Worm (Caenorhabditis elegans) whole organism, young adult: ENCODE data around the gene his-64.
"Not testable (repeated sequence)": the region's sequence is repeated elsewhere in the genome, so short reads cannot be mapped to it uniquely, and the experiment has no call there.

Experiments used
- B0336.3 ChIP-seq: fragments of 200-800 bp; sonication (Bioruptor generic); IDR thresholded peaks from 2 replicates; pipeline ENCODE4 v1.3.6; 2022; ENCODE audit warnings: missing genetic modification characterization, missing compliant biosample characterization
- D2030.7 ChIP-seq: fragments of 200-800 bp; sonication (Bioruptor generic); IDR thresholded peaks from 2 replicates; pipeline ENCODE4 v1.3.6; 2022; ENCODE audit warnings: missing genetic modification reagents, missing genetic modification characterization, missing compliant biosample characterization
- F33H1.4 ChIP-seq: fragments of 200-800 bp; sonication (Bioruptor generic); IDR thresholded peaks from 2 replicates; pipeline ENCODE4 v1.3.6; 2022; ENCODE audit warnings: missing genetic modification reagents, missing genetic modification characterization, missing compliant biosample characterization
- F39B2.1 ChIP-seq: fragments of 200-800 bp; sonication (Bioruptor generic); IDR thresholded peaks from 2 replicates; pipeline ENCODE4 v1.3.6; 2022; ENCODE audit warnings: missing genetic modification reagents, missing genetic modification characterization, missing compliant biosample characterization
- Y53G8AR.9 ChIP-seq: fragments of 200-800 bp; sonication (Bioruptor generic); conservative IDR thresholded peaks from 2 replicates; pipeline ENCODE4 v1.3.6; 2022; ENCODE audit warnings: missing genetic modification reagents, missing genetic modification characterization, missing compliant biosample characterization
- Y56A3A.18 ChIP-seq: fragments of 200-800 bp; sonication (Bioruptor generic); IDR thresholded peaks from 2 replicates; pipeline ENCODE4 v1.3.6; 2022; ENCODE audit warnings: missing genetic modification reagents, missing genetic modification characterization, missing compliant biosample characterization
- Y67H2A.10 ChIP-seq: fragments of 200-800 bp; sonication (Bioruptor generic); conservative IDR thresholded peaks from 2 replicates; pipeline ENCODE4 v1.3.6; 2022; ENCODE audit warnings: missing genetic modification reagents, missing genetic modification characterization, missing compliant biosample characterization
- Y79H2A.3 ChIP-seq: fragments of 200-800 bp; sonication (Bioruptor generic); conservative IDR thresholded peaks from 2 replicates; pipeline ENCODE4 v1.3.6; 2022; ENCODE audit warnings: missing genetic modification reagents, missing genetic modification characterization, missing compliant biosample characterization
- Y95B8A.8 ChIP-seq: fragments of 200-800 bp; sonication (Bioruptor generic); IDR thresholded peaks from 2 replicates; pipeline ENCODE4 v1.3.6; 2022; ENCODE audit warnings: missing genetic modification reagents, missing genetic modification characterization, missing compliant biosample characterization
- ama-1 ChIP-seq, 3 experiments: fragments of 150-350 bp in 1 of 3; sonication (generic microtip) in 2 of 3; optimal IDR thresholded peaks; 2 replicates each; lab custom pipeline; 2014 to 2018; ENCODE audit warnings: missing biosample characterization in 2 of 3, missing genetic modification characterization in 2 of 3, missing genetic modification reagents in 2 of 3
- atf-7 ChIP-seq: sonication (generic microtip); optimal IDR thresholded peaks from 2 replicates; lab custom pipeline; 2017; ENCODE audit warnings: mild to moderate bottlenecking, missing genetic modification characterization, missing compliant biosample characterization
- attf-6 ChIP-seq: fragments of 200-800 bp; sonication (Bioruptor generic); IDR thresholded peaks from 2 replicates; pipeline ENCODE4 v1.3.6; 2022; ENCODE audit warnings: missing genetic modification reagents, missing genetic modification characterization, missing compliant biosample characterization
- cebp-1 ChIP-seq, 2 experiments: fragments of 200-800 bp in 1 of 2; sonication (Bioruptor generic) in 1 of 2; sonication (generic microtip) in 1 of 2; IDR thresholded peaks in 1 of 2; optimal IDR thresholded peaks in 1 of 2; 2 replicates each; pipeline versions ENCODE4 v1.3.6 to Lab custom; 2017 to 2022; ENCODE audit warnings: missing compliant biosample characterization in 2 of 2, missing genetic modification characterization in 2 of 2, mild to moderate bottlenecking in 1 of 2, missing genetic modification reagents in 1 of 2, moderate library complexity in 1 of 2
- ceh-40 ChIP-seq: fragments of 200-800 bp; sonication (Bioruptor generic); IDR thresholded peaks from 2 replicates; pipeline ENCODE4 v1.3.6; 2022; ENCODE audit warnings: missing genetic modification characterization, missing compliant biosample characterization
- ceh-58 ChIP-seq: fragments of 200-800 bp; sonication (Bioruptor generic); IDR thresholded peaks from 2 replicates; pipeline ENCODE4 v1.3.6; 2022; ENCODE audit warnings: missing genetic modification characterization, missing compliant biosample characterization
- chd-7 ChIP-seq: sonication (generic microtip); optimal IDR thresholded peaks from 2 replicates; lab custom pipeline; 2016; ENCODE audit warnings: mild to moderate bottlenecking, missing genetic modification characterization, moderate library complexity, missing compliant biosample characterization
- dpl-1 ChIP-seq: fragments of 150-350 bp; optimal IDR thresholded peaks from 2 replicates; lab custom pipeline; 2014; ENCODE audit warnings: missing biosample characterization, missing genetic modification reagents, missing genetic modification characterization
- efl-1 ChIP-seq: fragments of 150-350 bp; optimal IDR thresholded peaks from 2 replicates; lab custom pipeline; 2014; ENCODE audit warnings: missing biosample characterization, missing genetic modification reagents, missing genetic modification characterization
- egl-18 ChIP-seq: fragments of 200-800 bp; sonication (Bioruptor generic); IDR thresholded peaks from 2 replicates; pipeline ENCODE4 v1.3.6; 2022; ENCODE audit warnings: missing genetic modification reagents, missing genetic modification characterization, missing compliant biosample characterization
- egrh-3 ChIP-seq: fragments of 200-800 bp; sonication (Bioruptor generic); IDR thresholded peaks from 2 replicates; pipeline ENCODE4 v1.3.6; 2022; ENCODE audit warnings: missing genetic modification reagents, missing genetic modification characterization, missing compliant biosample characterization
- ekl-4 ChIP-seq: fragments of 200-800 bp; sonication (Bioruptor generic); IDR thresholded peaks from 2 replicates; pipeline ENCODE4 v1.3.6; 2022; ENCODE audit warnings: missing genetic modification reagents, missing genetic modification characterization, missing compliant biosample characterization
- hlh-26 ChIP-seq: fragments of 200-800 bp; sonication (Bioruptor generic); conservative IDR thresholded peaks from 2 replicates; pipeline ENCODE4 v1.3.6; 2022; ENCODE audit warnings: missing genetic modification reagents, missing genetic modification characterization, missing compliant biosample characterization
- hrde-1 ChIP-seq: sonication (generic microtip); optimal IDR thresholded peaks from 2 replicates; lab custom pipeline; 2016; ENCODE audit warnings: missing genetic modification characterization, mild to moderate bottlenecking, missing compliant biosample characterization, moderate library complexity, missing genotype, missing genetic modification reagents, borderline replicate concordance
- hsf-1 ChIP-seq: fragments of 200-800 bp; sonication (Bioruptor generic); IDR thresholded peaks from 2 replicates; pipeline ENCODE4 v1.3.6; 2022; ENCODE audit warnings: missing genetic modification reagents, missing genetic modification characterization, missing compliant biosample characterization
- let-526 ChIP-seq: fragments of 200-800 bp; sonication (Bioruptor generic); IDR thresholded peaks from 2 replicates; pipeline ENCODE4 v1.3.6; 2022; ENCODE audit warnings: missing genetic modification reagents, missing genetic modification characterization, missing compliant biosample characterization
- let-607 ChIP-seq, 2 experiments: fragments of 200-800 bp in 1 of 2; sonication (Bioruptor generic) in 1 of 2; sonication (generic microtip) in 1 of 2; optimal IDR thresholded peaks; 2 replicates each; lab custom pipeline; 2016 to 2018; ENCODE audit warnings: mild to moderate bottlenecking in 2 of 2, missing compliant biosample characterization in 2 of 2, missing genetic modification characterization in 2 of 2, moderate library complexity in 2 of 2, missing genotype in 1 of 2
- lin-26 ChIP-seq: fragments of 200-800 bp; sonication (Bioruptor generic); IDR thresholded peaks from 2 replicates; pipeline ENCODE4 v1.3.6; 2022; ENCODE audit warnings: missing genetic modification reagents, missing genetic modification characterization, missing compliant biosample characterization
- lin-54 ChIP-seq: fragments of 200-800 bp; sonication (Bioruptor generic); optimal IDR thresholded peaks from 2 replicates; lab custom pipeline; 2018; ENCODE audit warnings: mild to moderate bottlenecking, missing genetic modification characterization, missing compliant biosample characterization
- lsl-1 ChIP-seq: fragments of 200-800 bp; sonication (Bioruptor generic); optimal IDR thresholded peaks from 2 replicates; lab custom pipeline; 2018; ENCODE audit warnings: mild to moderate bottlenecking, missing genetic modification characterization, moderate library complexity, missing compliant biosample characterization
- madf-6 ChIP-seq: fragments of 200-800 bp; sonication (Bioruptor generic); IDR thresholded peaks from 2 replicates; pipeline ENCODE4 v1.3.6; 2022; ENCODE audit warnings: missing genetic modification reagents, missing genetic modification characterization, missing compliant biosample characterization
- madf-8 ChIP-seq: fragments of 200-800 bp; sonication (Bioruptor generic); conservative IDR thresholded peaks from 2 replicates; pipeline ENCODE4 v1.3.6; 2022; ENCODE audit warnings: missing genetic modification reagents, missing genetic modification characterization, missing compliant biosample characterization
- pbrm-1 ChIP-seq: fragments of 200-800 bp; sonication (Bioruptor generic); IDR thresholded peaks from 2 replicates; pipeline ENCODE4 v1.3.6; 2022; ENCODE audit warnings: missing genetic modification reagents, missing genetic modification characterization, missing compliant biosample characterization
- rcor-1 ChIP-seq: fragments of 200-800 bp; sonication (Bioruptor generic); IDR thresholded peaks from 2 replicates; pipeline ENCODE4 v1.3.6; 2022; ENCODE audit warnings: missing genetic modification reagents, missing genetic modification characterization, missing compliant biosample characterization
- rec-8 ChIP-seq, 2 experiments: sonication (generic microtip); optimal IDR thresholded peaks; 2 replicates each; lab custom pipeline; 2016; ENCODE audit warnings: mild to moderate bottlenecking in 2 of 2, missing genetic modification characterization in 2 of 2, missing genetic modification reagents in 2 of 2, missing genotype in 2 of 2, missing biosample characterization in 1 of 2, missing compliant biosample characterization in 1 of 2, moderate library complexity in 1 of 2
- snpc-1.1 ChIP-seq: sonication (generic microtip); optimal IDR thresholded peaks from 2 replicates; lab custom pipeline; 2017; ENCODE audit warnings: missing genetic modification characterization, mild to moderate bottlenecking, missing compliant biosample characterization, antibody characterized with exemption, moderate library complexity, missing genotype, missing genetic modification reagents; ENCODE audit not compliant: insufficient read depth
- snpc-1.3 ChIP-seq: sonication (generic microtip); optimal IDR thresholded peaks from 2 replicates; lab custom pipeline; 2017; ENCODE audit warnings: missing genetic modification characterization, mild to moderate bottlenecking, missing compliant biosample characterization, antibody characterized with exemption, moderate library complexity, missing genotype, missing genetic modification reagents; ENCODE audit not compliant: insufficient read depth
- snpc-4 ChIP-seq, 5 experiments: fragments of 150-350 bp in 1 of 5; sonication (generic microtip) in 4 of 5; optimal IDR thresholded peaks; 2 replicates each; lab custom pipeline; 2014 to 2018; ENCODE audit warnings: missing genetic modification characterization in 5 of 5, missing biosample characterization in 3 of 5, antibody characterized with exemption in 2 of 5, mild to moderate bottlenecking in 2 of 5, missing compliant biosample characterization in 2 of 5, missing genotype in 2 of 5, moderate library complexity in 2 of 5, missing genetic modification reagents in 1 of 5
- tbp1 ChIP-seq: fragments of 200-800 bp; sonication (Bioruptor generic); optimal IDR thresholded peaks from 2 replicates; lab custom pipeline; 2018; ENCODE audit warnings: mild to moderate bottlenecking, missing genetic modification characterization, missing compliant biosample characterization
- xnd-1 ChIP-seq: sonication (generic microtip); optimal IDR thresholded peaks from 2 replicates; lab custom pipeline; 2016; ENCODE audit warnings: missing genotype, missing genetic modification reagents, missing genetic modification characterization, missing compliant biosample characterization

The his-64 gene

ce11 chrIV:11406127-11406526, 789 bp upstream of the his-64 start:
- TF ChIP-seq D2030.7 (GFP tag; lab: Robert Waterston, UW): peak; percentile 26
- TF ChIP-seq F33H1.4: peak; percentile 39
- peak; percentile 60 for TF ChIP-seq lin-26 (GFP tag; lab: Robert Waterston, UW)
- not testable (repeated sequence) for TF ChIP-seq snpc-4 (GFP tag; optimal IDR thresholded peaks at IDR 0.05; lab: Kevin White, UChicago); ama-1 (optimal IDR thresholded peaks at IDR 0.05; lab: Kevin White, UChicago); cebp-1 (GFP tag; IDR thresholded peaks at IDR 0.05; lab: Robert Waterston, UW)
- TF ChIP-seq snpc-4 (tag; optimal IDR thresholded peaks at IDR 0.05; lab: Kevin White, UChicago): peak in 1 of 4 experiments; percentile 6
- TF ChIP-seq madf-8 (GFP tag; lab: Robert Waterston, UW): peak; percentile 14; the same call in 1 of the 2 replicates
- TF ChIP-seq Y95B8A.8 (GFP tag; lab: Robert Waterston, UW): peak; percentile 64; the same call in 1 of the 2 replicates
- TF ChIP-seq lin-54 (GFP tag; lab: Kevin White, UChicago): peak; percentile 22
- TF ChIP-seq B0336.3 (GFP tag; lab: Robert Waterston, UW): 0 out of 2 replicates have a peak, but pooled peaks have one; percentile 12
- TF ChIP-seq madf-6 (GFP tag; lab: Robert Waterston, UW): peak; percentile 61
- TF ChIP-seq Y79H2A.3 (GFP tag; lab: Robert Waterston, UW): 0 out of 2 replicates have a peak, but pooled peaks have one; percentile 18
- TF ChIP-seq F39B2.1: peak; percentile 39; the same call in 1 of the 2 replicates
- TF ChIP-seq ceh-58: 0 out of 2 replicates have a peak, but pooled peaks have one; percentile 70
- TF ChIP-seq attf-6 (GFP tag; lab: Robert Waterston, UW): peak; percentile 64
- peak in 1 of 2 experiments; percentile 36 for TF ChIP-seq ama-1 (GFP tag; optimal IDR thresholded peaks at IDR 0.05; lab: Kevin White, UChicago)
- TF ChIP-seq hsf-1: peak; percentile 12; the same call in 1 of the 2 replicates
- TF ChIP-seq ekl-4 (GFP tag; lab: Robert Waterston, UW): peak; percentile 68
- peak; percentile 5 for TF ChIP-seq cebp-1 (tag; optimal IDR thresholded peaks at IDR 0.05; lab: Kevin White, UChicago)
- 0 out of 2 replicates have a peak, but pooled peaks have one; percentile 53 for TF ChIP-seq Y53G8AR.9
- TF ChIP-seq hrde-1 (tag; lab: Kevin White, UChicago): peak; percentile 34
- 0 out of 2 replicates have a peak, but pooled peaks have one; percentile 17 for TF ChIP-seq pbrm-1

DNA sequence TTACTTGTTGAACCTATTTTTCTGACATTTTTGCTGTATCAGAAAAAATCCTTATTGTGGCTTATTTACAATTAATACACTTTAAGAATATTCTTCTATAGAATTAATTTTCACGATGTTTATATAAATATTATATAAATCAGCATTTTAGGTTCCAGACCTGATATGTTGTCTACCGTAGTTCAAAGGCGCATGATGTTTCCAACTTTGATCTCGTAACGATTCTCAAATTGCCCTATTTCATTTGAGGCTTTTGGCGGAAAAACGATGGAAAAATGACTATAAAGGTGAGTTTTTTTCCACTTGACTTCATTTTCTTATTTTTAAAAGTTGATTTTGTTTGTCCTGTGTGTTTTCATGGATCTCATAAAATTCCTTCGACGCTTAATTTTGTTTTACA, 3.2 kb downstream of the his-64 start, which contains the start of gene gfat-2:
TSS of gene gfat-2 (plus strand) at position 145 of the 400 bp plus-strand sequence.
- TF ChIP-seq lsl-1: peak; percentile 81
- TF ChIP-seq rcor-1: no peak
- TF ChIP-seq F33H1.4: peak; percentile 66; the same call in 1 of the 2 replicates
- TF ChIP-seq D2030.7 (GFP tag; lab: Robert Waterston, UW): no peak
- TF ChIP-seq lin-54 (GFP tag; lab: Kevin White, UChicago): no peak
- TF ChIP-seq snpc-1.3: peak; percentile 10
- peak; percentile 73 for TF ChIP-seq xnd-1 (tag; lab: Kevin White, UChicago)
- peak; percentile 91 for TF ChIP-seq madf-8 (GFP tag; lab: Robert Waterston, UW)
- TF ChIP-seq egl-18 (GFP tag; lab: Robert Waterston, UW): no peak
- no peak for TF ChIP-seq chd-7 (tag; lab: Kevin White, UChicago)
- peak; percentile 25 for TF ChIP-seq dpl-1
- TF ChIP-seq Y67H2A.10 (GFP tag; lab: Robert Waterston, UW): no peak
- peak; percentile 72 for TF ChIP-seq efl-1 (GFP tag; lab: Kevin White, UChicago)
- no peak for TF ChIP-seq Y56A3A.18 (GFP tag; lab: Robert Waterston, UW)
- TF ChIP-seq F39B2.1: no peak
- peak; percentile 96 for TF ChIP-seq madf-6 (GFP tag; lab: Robert Waterston, UW)

DNA sequence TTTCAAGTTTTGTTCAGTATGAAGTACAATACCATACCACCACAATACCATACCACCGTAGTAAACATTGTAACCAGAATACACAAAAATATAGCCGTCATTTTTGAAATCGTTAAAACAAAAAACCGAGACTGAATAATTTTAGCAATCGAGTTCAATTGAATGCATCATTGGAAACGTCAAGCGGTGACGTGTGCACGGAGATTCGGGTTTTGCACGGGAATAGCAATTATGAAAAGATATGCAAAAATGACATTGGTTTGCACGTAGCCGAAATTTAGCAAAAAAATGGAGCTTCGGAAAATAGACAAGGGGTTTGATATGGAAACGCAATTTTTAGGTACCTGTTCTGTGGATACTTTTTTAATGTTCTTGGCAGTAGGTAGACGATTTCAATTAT, 8.0 kb downstream of the his-64 start, which contains the start of gene F22B3.10:
TSS of gene F22B3.10 (minus strand) at position 101 of the 400 bp plus-strand sequence.
- TF ChIP-seq egrh-3 (GFP tag; lab: Robert Waterston, UW) (no peak), ama-1 (optimal IDR thresholded peaks at IDR 0.05; lab: Kevin White, UChicago) (no peak), ama-1 (GFP tag; optimal IDR thresholded peaks at IDR 0.05; lab: Kevin White, UChicago) (no peak), rcor-1 (no peak), atf-7 (tag; lab: Kevin White, UChicago) (no peak), hsf-1 (no peak), lin-26 (GFP tag; lab: Robert Waterston, UW) (no peak), madf-6 (GFP tag; lab: Robert Waterston, UW) (no peak), hlh-26 (no peak), tbp1 (no peak), snpc-1.1 (tag; lab: Kevin White, UChicago) (no peak), ceh-40 (GFP tag; lab: Robert Waterston, UW) (no peak), let-526 (no peak), let-607 (tag; optimal IDR thresholded peaks at IDR 0.05; lab: Kevin White, UChicago) (no peak), rec-8 (tag; optimal IDR thresholded peaks at IDR 0.05; lab: Kevin White, UChicago) (no peak)
